Worm (Caenorhabditis elegans) whole organism, L3 larva: ENCODE results near the gene flap-1.

Experiments used
- mdl-1 ChIP-seq: fragments of 150-350 bp; optimal IDR thresholded peaks from 2 replicates; lab custom pipeline; 2014; ENCODE audit warnings: missing biosample characterization, missing genetic modification characterization
- mml-1 ChIP-seq: fragments of 150-350 bp; sonication (generic microtip); optimal IDR thresholded peaks from 3 replicates; lab custom pipeline; 2014; ENCODE audit warnings: missing biosample characterization, missing genetic modification characterization
- nfya-1 ChIP-seq: sonication (generic microtip); optimal IDR thresholded peaks from 2 replicates; lab custom pipeline; 2017; ENCODE audit warnings: missing genetic modification characterization, mild to moderate bottlenecking, missing compliant biosample characterization, antibody characterized with exemption, moderate library complexity; ENCODE audit not compliant: insufficient read depth
- nhr-11 ChIP-seq: fragments of 150-350 bp; optimal IDR thresholded peaks from 2 replicates; lab custom pipeline; 2014; ENCODE audit warnings: missing biosample characterization, missing genetic modification characterization
- nhr-237 ChIP-seq: fragments of 150-350 bp; optimal IDR thresholded peaks from 2 replicates; lab custom pipeline; 2014; ENCODE audit warnings: missing biosample characterization, missing genetic modification characterization
- pqm-1 ChIP-seq: fragments of 150-350 bp; optimal IDR thresholded peaks from 2 replicates; lab custom pipeline; 2017; ENCODE audit warnings: missing biosample characterization, missing genetic modification characterization, inconsistent platforms
- sea-2 ChIP-seq: fragments of 150-350 bp; sonication (generic microtip); optimal IDR thresholded peaks from 4 replicates; lab custom pipeline; 2014; ENCODE audit warnings: missing biosample characterization, missing genetic modification reagents, missing genetic modification characterization
- skn-1 ChIP-seq: fragments of 150-350 bp; optimal IDR thresholded peaks from 2 replicates; lab custom pipeline; 2014; ENCODE audit warnings: missing biosample characterization, missing genetic modification characterization
- unc-39 ChIP-seq: sonication (generic microtip); optimal IDR thresholded peaks from 4 replicates; lab custom pipeline; 2017; ENCODE audit warnings: missing biosample characterization, missing genetic modification characterization
- unc-62 ChIP-seq: fragments of 150-350 bp; sonication (generic microtip); optimal IDR thresholded peaks from 4 replicates; lab custom pipeline; 2014; ENCODE audit warnings: missing biosample characterization, missing genetic modification reagents, missing genetic modification characterization

ce11 chrIII:6969090-6969489, 40.5 kb upstream of the flap-1 start, which contains the start of gene F31E3.12:
- TF ChIP-seq unc-39 (tag; lab: Kevin White, UChicago) = no peak
- TF ChIP-seq nhr-11 = no peak
- TF ChIP-seq mdl-1 (tag; lab: Kevin White, UChicago) = no peak
- TF ChIP-seq skn-1 = no peak
- no peak for TF ChIP-seq nfya-1 (tag; lab: Kevin White, UChicago)
- no peak for TF ChIP-seq sea-2 (GFP tag; lab: Kevin White, UChicago)
- TF ChIP-seq pqm-1 (tag; lab: Kevin White, UChicago) = no peak
- no peak for TF ChIP-seq unc-62 (GFP tag; lab: Kevin White, UChicago)
- TF ChIP-seq mml-1 (tag; lab: Kevin White, UChicago) = no peak
- no peak for TF ChIP-seq nhr-237 (tag; lab: Kevin White, UChicago)
